Worm (Caenorhabditis elegans) whole organism, L4 larva: Measurements from ENCODE around the gene srh-303.

Source experiments
- Y48G9A.11 ChIP-seq: fragments of 200-800 bp; sonication (Bioruptor generic); IDR thresholded peaks from 2 replicates; pipeline ENCODE4 v1.3.6; 2022; ENCODE audit warnings: missing genetic modification reagents, missing genetic modification characterization, missing compliant biosample characterization
- dmd-6 ChIP-seq: fragments of 200-800 bp; sonication (Bioruptor generic); IDR thresholded peaks from 2 replicates; pipeline ENCODE4 v1.3.6; 2022; ENCODE audit warnings: missing genetic modification reagents, missing genetic modification characterization, missing compliant biosample characterization
- dmd-8 ChIP-seq: fragments of 200-800 bp; sonication (Bioruptor generic); IDR thresholded peaks from 2 replicates; pipeline ENCODE4 v1.3.6; 2022; ENCODE audit warnings: missing genetic modification characterization, missing compliant biosample characterization
- egl-27 ChIP-seq: sonication (generic microtip); optimal IDR thresholded peaks from 3 replicates; lab custom pipeline; 2017; ENCODE audit warnings: missing biosample characterization, missing genetic modification reagents, missing genetic modification characterization
- fos-1 ChIP-seq: fragments of 150-350 bp; optimal IDR thresholded peaks from 2 replicates; lab custom pipeline; 2014; ENCODE audit warnings: missing biosample characterization, missing genetic modification characterization
- mdl-1 ChIP-seq, 2 experiments: fragments of 150-350 bp in 1 of 2; sonication (generic microtip) in 1 of 2; optimal IDR thresholded peaks; 2 replicates each; lab custom pipeline; 2014 to 2017; ENCODE audit warnings: missing biosample characterization in 2 of 2, missing genetic modification characterization in 2 of 2

ce11 chrV:17800538-17800937 is 30.9 kb upstream of the srh-303 start, which contains the start of gene srh-287:
- TF ChIP-seq dmd-6 (GFP tag; lab: Robert Waterston, UW) (no peak), dmd-8 (no peak), egl-27 (no peak), fos-1 (tag; lab: Kevin White, UChicago) (no peak), mdl-1 (tag; optimal IDR thresholded peaks at IDR 0.05; lab: Kevin White, UChicago) (no peak), Y48G9A.11 (GFP tag; lab: Robert Waterston, UW) (no peak)
